Worm (Caenorhabditis elegans) whole organism, L1 larva: ENCODE data around the gene cah-4.

Experiments used
- ama-1 ChIP-seq: fragments of 150-350 bp; optimal IDR thresholded peaks from 2 replicates; lab custom pipeline; 2014
- ces-1 ChIP-seq: fragments of 150-350 bp; optimal IDR thresholded peaks from 2 replicates; lab custom pipeline; 2014; ENCODE audit warnings: missing biosample characterization, missing genetic modification reagents, missing genetic modification characterization
- efl-1 ChIP-seq, 4 experiments: fragments of 150-350 bp; optimal IDR thresholded peaks in 3 of 4; peaks in 1 of 4; 1 replicate in 1 of 4; 2 replicates in 3 of 4; lab custom pipeline; 2014; ENCODE audit warnings: missing biosample characterization in 2 of 4, missing genetic modification characterization in 2 of 4, missing genetic modification reagents in 2 of 4
- elt-2 ChIP-seq: sonication (generic microtip); optimal IDR thresholded peaks from 2 replicates; lab custom pipeline; 2016; ENCODE audit warnings: missing genetic modification characterization, mild to moderate bottlenecking, inconsistent platforms, missing compliant biosample characterization, missing genetic modification reagents
- fkh-4 ChIP-seq: sonication (generic microtip); optimal IDR thresholded peaks from 2 replicates; lab custom pipeline; 2016; ENCODE audit warnings: missing compliant biosample characterization, missing genetic modification characterization, borderline replicate concordance
- fos-1 ChIP-seq: fragments of 150-350 bp; optimal IDR thresholded peaks from 2 replicates; lab custom pipeline; 2014; ENCODE audit warnings: missing biosample characterization, missing genetic modification characterization
- grh-1 ChIP-seq: fragments of 200-800 bp; sonication (Bioruptor generic); IDR thresholded peaks from 2 replicates; pipeline ENCODE4 v1.3.6; 2022; ENCODE audit warnings: missing genetic modification reagents, missing genetic modification characterization, missing compliant biosample characterization
- lin-13 ChIP-seq: fragments of 150-350 bp; optimal IDR thresholded peaks from 2 replicates; lab custom pipeline; 2014; ENCODE audit warnings: missing biosample characterization, missing genetic modification reagents, missing genetic modification characterization
- mdl-1 ChIP-seq, 2 experiments: fragments of 150-350 bp; optimal IDR thresholded peaks; 2 replicates each; lab custom pipeline; 2014 to 2017; ENCODE audit warnings: missing biosample characterization in 2 of 2, missing genetic modification characterization in 2 of 2, inconsistent platforms in 1 of 2
- nhr-11 ChIP-seq: fragments of 150-350 bp; optimal IDR thresholded peaks from 2 replicates; lab custom pipeline; 2014; ENCODE audit warnings: missing biosample characterization, missing genetic modification characterization
- nhr-28 ChIP-seq: fragments of 150-350 bp; optimal IDR thresholded peaks from 2 replicates; lab custom pipeline; 2014; ENCODE audit warnings: missing biosample characterization, missing genetic modification characterization
- nhr-77 ChIP-seq: fragments of 150-350 bp; optimal IDR thresholded peaks from 2 replicates; lab custom pipeline; 2014; ENCODE audit warnings: missing biosample characterization, missing genetic modification characterization
- rnt-1 ChIP-seq: sonication (generic microtip); optimal IDR thresholded peaks from 2 replicates; lab custom pipeline; 2016; ENCODE audit warnings: mild to moderate bottlenecking, missing genetic modification characterization, moderate library complexity, missing compliant biosample characterization
- skn-1 ChIP-seq: fragments of 150-350 bp; optimal IDR thresholded peaks from 2 replicates; lab custom pipeline; 2014; ENCODE audit warnings: missing biosample characterization, missing genetic modification characterization

DNA sequence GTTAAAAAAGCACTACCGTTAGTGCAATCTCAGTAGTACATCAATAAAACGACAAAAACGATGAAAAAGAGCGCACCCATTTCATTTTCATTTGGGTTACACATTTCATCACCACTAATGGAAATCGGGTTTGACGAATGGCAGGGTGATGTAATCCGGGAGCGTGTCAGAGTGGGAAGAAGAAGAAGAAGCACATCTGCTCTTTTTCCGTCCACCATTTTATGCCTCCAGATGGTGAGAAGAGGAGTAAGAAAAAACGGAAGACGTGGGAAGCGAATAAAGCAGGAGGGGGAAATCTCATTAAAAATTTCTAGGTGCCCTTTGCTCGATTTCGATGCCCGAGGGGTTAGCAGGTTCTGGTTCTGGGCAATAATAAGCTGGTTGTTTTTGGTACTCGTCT is 36.3 kb upstream of the cah-4 start:
- TF ChIP-seq nhr-28 (tag; lab: Kevin White, UChicago) (no peak), grh-1 (GFP tag; lab: Robert Waterston, UW) (no peak), nhr-11 (tag; lab: Kevin White, UChicago) (no peak), mdl-1 (tag; optimal IDR thresholded peaks at IDR 0.05; lab: Kevin White, UChicago) (no peak), efl-1 (optimal IDR thresholded peaks at IDR 0.05; lab: Kevin White, UChicago) (no peak), efl-1 (GFP tag; optimal IDR thresholded peaks at IDR 0.05 in 1 of 2; lab: Kevin White, UChicago) (no peak), fos-1 (tag; lab: Kevin White, UChicago) (no peak), elt-2 (tag; lab: Kevin White, UChicago) (no peak), nhr-77 (no peak), ama-1 (lab: Kevin White, UChicago) (no peak), fkh-4 (tag; lab: Kevin White, UChicago) (no peak), ces-1 (GFP tag; lab: Kevin White, UChicago) (no peak), rnt-1 (tag; lab: Kevin White, UChicago) (no peak), lin-13 (no peak), skn-1 (tag; lab: Kevin White, UChicago) (no peak)
